Worm (Caenorhabditis elegans) whole organism, L4/young adult: ENCODE results near the gene F29B9.7.
A peak's percentile ranks its signal among the peaks of the same experiment; 100 is the strongest.

Experiments
- W03F9.2 ChIP-seq: fragments of 150-350 bp; optimal IDR thresholded peaks from 2 replicates; lab custom pipeline; 2014; ENCODE audit warnings: missing biosample characterization, missing genetic modification characterization
- dao-5 ChIP-seq: sonication (generic microtip); optimal IDR thresholded peaks from 2 replicates; lab custom pipeline; 2016; ENCODE audit warnings: missing genotype, missing genetic modification characterization, moderate library complexity, missing compliant biosample characterization
- him-1 ChIP-seq: sonication (generic microtip); optimal IDR thresholded peaks from 2 replicates; lab custom pipeline; 2016; ENCODE audit warnings: missing genotype, missing genetic modification reagents, missing genetic modification characterization, missing compliant biosample characterization

ce11 chrIV:4660151-4661041 lies 10.8 kb downstream of the F29B9.7 start, which contains the start of the genes F29B9.11 and jmjd-1.2:
- TF ChIP-seq him-1 (peak; percentile 39), dao-5 (tag; lab: Kevin White, UChicago) (no peak), W03F9.2 (tag; lab: Kevin White, UChicago) (peak; percentile 93)
